Fruit fly (Drosophila melanogaster) whole organism, wandering third instar larva: ENCODE measurements around the gene CG14125.

Experiments used
- Abd-B ChIP-seq: fragments of >200 bp; optimal IDR thresholded peaks from 2 replicates; lab custom pipeline; 2017; ENCODE audit warnings: missing biosample characterization, missing genetic modification characterization
- CG32264 ChIP-seq: fragments of 200-800 bp; sonication (Bioruptor generic); optimal IDR thresholded peaks from 2 replicates; lab custom pipeline; 2016; ENCODE audit warnings: missing biosample characterization, missing genetic modification characterization
- CG9705 ChIP-seq: fragments of 200-800 bp; sonication (Bioruptor generic); optimal IDR thresholded peaks from 2 replicates; lab custom pipeline; 2018; ENCODE audit warnings: missing biosample characterization, mild to moderate bottlenecking, missing genetic modification characterization
- CrebA ChIP-seq: fragments of 200-800 bp; sonication (Bioruptor generic); optimal IDR thresholded peaks from 2 replicates; lab custom pipeline; 2016; ENCODE audit warnings: missing biosample characterization, mild to moderate bottlenecking, missing genetic modification characterization, borderline replicate concordance
- Dfd ChIP-seq: fragments of >200 bp; optimal IDR thresholded peaks from 2 replicates; lab custom pipeline; 2017; ENCODE audit warnings: missing biosample characterization, missing genetic modification characterization
- Dif ChIP-seq: fragments of 200-275, 200-300 bp; sonication (Bioruptor generic); optimal IDR thresholded peaks from 2 replicates; lab custom pipeline; 2018; ENCODE audit warnings: missing biosample characterization, missing genetic modification characterization; ENCODE audit not compliant: partially characterized antibody
- GATAd ChIP-seq: sonication (Bioruptor generic); optimal IDR thresholded peaks from 2 replicates; lab custom pipeline; 2016; ENCODE audit warnings: missing biosample characterization, missing genetic modification characterization
- HLH106 ChIP-seq: fragments of 200-800 bp; optimal IDR thresholded peaks from 3 replicates; lab custom pipeline; 2019; ENCODE audit warnings: missing biosample characterization, mild to moderate bottlenecking, missing genetic modification characterization, moderate library complexity
- Hnf4 ChIP-seq: fragments of 200-800 bp; sonication (Bioruptor generic); optimal IDR thresholded peaks from 2 replicates; lab custom pipeline; 2016; ENCODE audit warnings: missing biosample characterization, mild to moderate bottlenecking, missing genetic modification characterization
- Hr78 ChIP-seq: fragments of >200 bp; optimal IDR thresholded peaks from 2 replicates; lab custom pipeline; 2017; ENCODE audit warnings: missing biosample characterization, missing genetic modification characterization
- Hr83 ChIP-seq: fragments of 200-300 bp; sonication (Bioruptor generic); optimal IDR thresholded peaks from 2 replicates; lab custom pipeline; 2016; ENCODE audit warnings: missing biosample characterization, mild to moderate bottlenecking, missing genetic modification characterization, moderate library complexity; ENCODE audit not compliant: poor library complexity, severe bottlenecking
- Jra ChIP-seq: sonication (Bioruptor generic); optimal IDR thresholded peaks from 2 replicates; lab custom pipeline; 2016; ENCODE audit warnings: missing biosample characterization, missing genetic modification characterization
- Mio ChIP-seq: sonication (Bioruptor generic); optimal IDR thresholded peaks from 2 replicates; lab custom pipeline; 2016; ENCODE audit warnings: missing biosample characterization, missing genetic modification characterization
- Myc ChIP-seq: fragments of >200 bp; optimal IDR thresholded peaks from 2 replicates; lab custom pipeline; 2017
- N ChIP-seq: fragments of >200 bp; optimal IDR thresholded peaks from 2 replicates; lab custom pipeline; 2018; ENCODE audit warnings: missing biosample characterization, missing external identifiers, missing genetic modification characterization
- OdsH ChIP-seq: fragments of 200-800 bp; sonication (Bioruptor generic); optimal IDR thresholded peaks from 2 replicates; lab custom pipeline; 2016; ENCODE audit warnings: missing biosample characterization, mild to moderate bottlenecking, missing genetic modification characterization
- Rel ChIP-seq, 2 experiments: fragments of 200-800 bp; sonication (Bioruptor generic) in 1 of 2; optimal IDR thresholded peaks; 2 replicates in 1 of 2; 3 replicates in 1 of 2; lab custom pipeline; 2016 to 2019; ENCODE audit warnings: mild to moderate bottlenecking in 2 of 2, missing biosample characterization in 2 of 2, missing genetic modification characterization in 2 of 2, moderate library complexity in 1 of 2
- Sp1 ChIP-seq: fragments of 200-800 bp; sonication (Bioruptor generic); optimal IDR thresholded peaks from 3 replicates; lab custom pipeline; 2019; ENCODE audit warnings: missing biosample characterization, mild to moderate bottlenecking, missing genetic modification characterization, moderate library complexity
- br ChIP-seq: fragments of 200-800 bp; sonication (Bioruptor generic); optimal IDR thresholded peaks from 2 replicates; lab custom pipeline; 2016; ENCODE audit warnings: missing biosample characterization, missing genetic modification characterization
- brk ChIP-seq: fragments of 200-800 bp; sonication (Bioruptor generic); optimal IDR thresholded peaks from 2 replicates; lab custom pipeline; 2016; ENCODE audit warnings: missing biosample characterization, mild to moderate bottlenecking, missing genetic modification characterization
- dl ChIP-seq, 2 experiments: fragments of 175-275, 200-275 bp in 1 of 2; fragments of 200-275 bp in 1 of 2; sonication (Bioruptor generic); optimal IDR thresholded peaks; lab custom pipeline; 2018; ENCODE audit warnings: mild to moderate bottlenecking in 2 of 2, missing biosample characterization in 2 of 2, missing genetic modification characterization in 2 of 2, moderate library complexity in 2 of 2; ENCODE audit not compliant: partially characterized antibody in 2 of 2, insufficient read depth in 1 of 2
- dmrt93B ChIP-seq: fragments of 200-800 bp; sonication (Bioruptor generic); optimal IDR thresholded peaks from 2 replicates; lab custom pipeline; 2018; ENCODE audit warnings: missing biosample characterization, mild to moderate bottlenecking, missing genetic modification characterization
- dsf ChIP-seq: sonication (Bioruptor generic); optimal IDR thresholded peaks from 2 replicates; lab custom pipeline; 2016; ENCODE audit warnings: missing biosample characterization, missing genetic modification characterization, borderline replicate concordance
- ey ChIP-seq: fragments of 200-800 bp; sonication (Bioruptor generic); optimal IDR thresholded peaks from 2 replicates; lab custom pipeline; 2016; ENCODE audit warnings: missing biosample characterization, missing genetic modification characterization
- foxo ChIP-seq, 2 experiments: fragments of 200-800 bp; sonication (Bioruptor generic); optimal IDR thresholded peaks; 2 replicates in 1 of 2; 3 replicates in 1 of 2; lab custom pipeline; 2016 to 2017; ENCODE audit warnings: missing biosample characterization in 2 of 2, missing genetic modification characterization in 2 of 2
- fru ChIP-seq: fragments of 200-800 bp; sonication (Bioruptor generic); optimal IDR thresholded peaks from 3 replicates; lab custom pipeline; 2016; ENCODE audit warnings: missing biosample characterization, mild to moderate bottlenecking, missing genetic modification characterization
- h ChIP-seq: fragments of 200-800 bp; sonication (Bioruptor generic); optimal IDR thresholded peaks from 3 replicates; lab custom pipeline; 2016; ENCODE audit warnings: missing biosample characterization, mild to moderate bottlenecking, missing genetic modification characterization
- jim ChIP-seq: fragments of 175-275, 200-325 bp; sonication (Bioruptor generic); optimal IDR thresholded peaks from 2 replicates; lab custom pipeline; 2016; ENCODE audit warnings: missing biosample characterization, mild to moderate bottlenecking, missing genetic modification characterization
- lola ChIP-seq: fragments of >200 bp; optimal IDR thresholded peaks from 2 replicates; lab custom pipeline; 2017; ENCODE audit warnings: missing biosample characterization, missing genetic modification characterization
- pan ChIP-seq: fragments of >200 bp; optimal IDR thresholded peaks from 2 replicates; lab custom pipeline; 2017
- psq ChIP-seq: fragments of 200-800 bp; sonication (Bioruptor generic); optimal IDR thresholded peaks from 3 replicates; lab custom pipeline; 2017; ENCODE audit warnings: missing biosample characterization, mild to moderate bottlenecking, missing genetic modification characterization, moderate library complexity
- rgr ChIP-seq: fragments of 200-800 bp; sonication (Bioruptor generic); optimal IDR thresholded peaks from 3 replicates; lab custom pipeline; 2016; ENCODE audit warnings: missing biosample characterization, mild to moderate bottlenecking, missing genetic modification characterization
- sage ChIP-seq: fragments of 200-800 bp; sonication (Bioruptor generic); optimal IDR thresholded peaks from 2 replicates; lab custom pipeline; 2016; ENCODE audit warnings: missing biosample characterization, mild to moderate bottlenecking, missing genetic modification characterization
- sv ChIP-seq: fragments of 200-800 bp; sonication (Bioruptor generic); optimal IDR thresholded peaks from 3 replicates; lab custom pipeline; 2016; ENCODE audit warnings: missing biosample characterization, missing genetic modification characterization
- usp ChIP-seq: fragments of >200 bp; optimal IDR thresholded peaks from 2 replicates; lab custom pipeline; 2017; ENCODE audit warnings: missing biosample characterization, missing genetic modification characterization
- woc ChIP-seq: sonication (Bioruptor generic); optimal IDR thresholded peaks from 2 replicates; lab custom pipeline; 2016; ENCODE audit warnings: missing biosample characterization, mild to moderate bottlenecking, missing genetic modification characterization

The CG14125 gene

DNA sequence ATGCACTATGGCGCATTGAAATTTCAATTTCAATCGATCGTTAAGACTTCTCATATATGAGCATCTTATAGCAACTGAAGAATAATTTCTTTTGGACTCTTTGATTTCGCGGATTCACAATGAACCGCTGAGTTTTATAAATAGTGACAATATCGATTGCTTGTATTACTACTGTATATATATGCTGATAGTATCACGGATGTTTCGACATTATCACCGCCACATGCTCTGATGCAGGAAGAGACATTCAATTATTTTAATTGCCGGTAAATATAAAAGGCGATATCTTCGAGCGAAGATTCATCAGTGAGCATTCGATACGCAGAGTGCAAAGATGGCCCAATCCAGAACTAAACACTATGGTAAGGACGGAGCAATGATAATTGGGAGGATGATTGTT is 25.2 kb upstream of the CG14125 start, which contains the start of gene CG17826:
Gene CG17826 (plus strand): TSS at position 301 of the 400 bp plus-strand sequence.
- TF ChIP-seq usp (GFP tag; lab: Kevin White, UChicago) (no peak), N (no peak)

DNA sequence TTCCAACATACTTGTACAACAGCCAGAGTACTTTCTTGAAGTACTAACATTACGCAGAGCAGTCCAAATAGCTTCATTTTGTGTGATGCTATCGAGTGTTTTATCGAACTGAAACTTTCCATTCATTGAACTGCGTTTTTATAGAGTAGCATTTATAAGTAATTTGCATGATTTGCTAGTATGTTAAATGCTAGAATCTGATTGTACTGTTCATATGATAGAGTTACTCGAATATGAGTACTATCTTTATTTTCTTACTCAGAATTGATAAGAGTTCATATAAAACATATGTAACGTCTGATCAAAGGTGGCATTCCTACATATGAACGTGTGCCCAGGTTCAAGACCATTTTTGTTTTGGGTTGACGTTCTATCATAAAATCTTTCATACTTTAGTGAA is 21.5 kb upstream of the CG14125 start, which contains the start of gene obst-G:
Gene obst-G (minus strand): TSS at position 101 of the 400 bp plus-strand sequence.
- no peak for TF ChIP-seq Hnf4 (GFP tag; lab: Kevin White, UChicago)
- TF ChIP-seq Dif (GFP tag; lab: Kevin White, UChicago), result no peak
- no peak for TF ChIP-seq sage (GFP tag; lab: Kevin White, UChicago)
- no peak for TF ChIP-seq CG32264 (GFP tag; lab: Kevin White, UChicago)
- TF ChIP-seq dsf, result no peak
- no peak for TF ChIP-seq GATAd
- no peak for TF ChIP-seq psq
- TF ChIP-seq OdsH (GFP tag; lab: Kevin White, UChicago), result no peak
- no peak for TF ChIP-seq Abd-B (GFP tag; lab: Kevin White, UChicago)
- TF ChIP-seq rgr (GFP tag; lab: Kevin White, UChicago), result no peak
- no peak for TF ChIP-seq usp (GFP tag; lab: Kevin White, UChicago)
- TF ChIP-seq Sp1 (GFP tag; lab: Kevin White, UChicago), result no peak
- TF ChIP-seq pan, result no peak
- no peak for TF ChIP-seq N
- no peak for TF ChIP-seq Hr78 (GFP tag; lab: Kevin White, UChicago)
- no peak for TF ChIP-seq dmrt93B (GFP tag; lab: Kevin White, UChicago)
- TF ChIP-seq Jra (GFP tag; lab: Kevin White, UChicago), result no peak

DNA sequence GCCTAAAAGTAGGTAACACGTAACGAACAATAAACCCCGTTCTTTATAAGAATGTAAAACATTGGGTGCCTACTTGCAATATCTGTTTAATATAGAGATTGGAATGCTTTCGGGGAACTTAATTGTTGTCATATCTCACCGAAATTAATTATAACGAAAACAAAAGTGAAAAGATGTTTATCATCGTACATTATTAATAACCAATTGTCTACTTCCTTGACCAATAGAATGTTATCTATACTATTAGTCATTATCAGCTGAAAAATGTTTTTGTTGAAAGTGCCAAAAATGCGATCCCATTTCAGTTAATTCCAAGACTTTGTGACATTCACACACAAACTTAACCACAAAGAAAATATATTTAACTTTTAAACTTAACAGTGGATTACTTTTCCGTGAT is 20.9 kb upstream of the CG14125 start, which contains the start of gene CG7248:
Gene CG7248 (plus strand): TSS at position 301 of the 400 bp plus-strand sequence.
- no peak for TF ChIP-seq jim
- no peak for TF ChIP-seq sv (GFP tag; lab: Kevin White, UChicago)
- no peak for TF ChIP-seq Mio (GFP tag; lab: Kevin White, UChicago)
- TF ChIP-seq woc (GFP tag; lab: Kevin White, UChicago), result no peak
- no peak for TF ChIP-seq dmrt93B (GFP tag; lab: Kevin White, UChicago)
- TF ChIP-seq h (GFP tag; lab: Kevin White, UChicago), result no peak
- no peak for TF ChIP-seq Jra (GFP tag; lab: Kevin White, UChicago)
- no peak for TF ChIP-seq OdsH (GFP tag; lab: Kevin White, UChicago)
- no peak for TF ChIP-seq dl (GFP tag; optimal IDR thresholded peaks at IDR 0.05; lab: Kevin White, UChicago; ENCODE audit: insufficient read depth in 1 of 2, partially characterized antibody in 2 of 2)
- TF ChIP-seq sage (GFP tag; lab: Kevin White, UChicago), result no peak
- TF ChIP-seq foxo (GFP tag; optimal IDR thresholded peaks at IDR 0.05; lab: Kevin White, UChicago), result no peak
- TF ChIP-seq CG32264 (GFP tag; lab: Kevin White, UChicago), result no peak
- no peak for TF ChIP-seq N
- no peak for TF ChIP-seq Dfd
- TF ChIP-seq CG9705 (GFP tag; lab: Kevin White, UChicago), result no peak
- no peak for TF ChIP-seq Myc
- no peak for TF ChIP-seq br (GFP tag; lab: Kevin White, UChicago)
- TF ChIP-seq dsf, result no peak

DNA sequence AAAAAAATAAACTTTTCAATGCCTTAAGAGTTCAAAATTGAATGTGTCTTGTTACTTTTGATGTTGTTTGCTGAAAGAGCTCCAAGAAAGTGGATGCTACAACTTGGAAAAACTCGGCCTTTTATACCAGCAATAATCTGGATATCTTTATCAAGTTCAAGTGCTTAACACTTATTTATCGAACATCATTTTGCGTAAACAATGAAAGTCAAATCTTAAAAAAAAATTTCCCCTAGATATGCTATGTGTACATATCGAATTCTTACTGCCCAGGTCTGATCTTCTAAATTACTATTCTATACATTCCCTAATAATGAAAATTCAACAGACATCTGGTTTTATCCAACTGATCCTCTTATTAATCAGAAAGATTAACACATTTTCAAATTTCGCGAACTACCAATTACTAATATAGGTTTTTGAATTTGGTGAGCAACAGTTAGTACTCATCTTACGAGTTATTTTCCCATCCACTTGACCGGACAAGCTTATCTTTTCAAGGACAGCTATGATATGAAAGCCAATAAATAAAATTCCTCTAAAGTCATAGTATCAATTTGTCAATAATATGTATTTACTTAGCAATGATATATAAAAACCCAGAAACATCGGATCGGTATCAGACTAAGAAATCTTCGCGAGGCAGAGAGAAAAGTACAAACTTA is 16.9 kb upstream of the CG14125 start, which contains the start of the genes CG11570 and CG43294:
Gene CG11570 (minus strand): TSS at position 101 of the 665 bp plus-strand sequence.
Gene CG43294 (plus strand): TSS at position 615 of the 665 bp plus-strand sequence.
- TF ChIP-seq brk (GFP tag; lab: Kevin White, UChicago) (no peak), fru (GFP tag; lab: Kevin White, UChicago) (no peak)

DNA sequence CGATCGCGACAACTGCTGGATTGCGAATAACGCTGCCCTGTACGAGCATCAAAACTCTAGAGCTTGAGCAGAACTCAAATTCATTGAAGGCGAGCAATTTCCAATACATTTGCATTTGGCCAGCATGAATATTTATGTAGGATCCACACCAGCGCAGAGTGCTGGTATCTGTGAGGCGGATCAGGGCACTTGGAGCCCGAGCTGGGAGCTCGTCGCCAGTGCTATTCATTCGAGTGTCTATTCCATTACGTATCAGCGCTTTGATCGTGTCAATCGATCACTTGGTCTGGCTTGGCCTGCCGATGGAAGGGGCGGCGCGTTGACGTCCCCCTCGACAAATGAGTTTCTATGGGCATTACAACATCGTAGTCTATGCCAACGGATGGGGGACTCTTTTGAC is 8.6 kb upstream of the CG14125 start, which contains the start of gene prc:
Gene prc (minus strand): TSS at position 28 of the 400 bp plus-strand sequence.
- TF ChIP-seq psq, result no peak
- TF ChIP-seq GATAd, result no peak

DNA sequence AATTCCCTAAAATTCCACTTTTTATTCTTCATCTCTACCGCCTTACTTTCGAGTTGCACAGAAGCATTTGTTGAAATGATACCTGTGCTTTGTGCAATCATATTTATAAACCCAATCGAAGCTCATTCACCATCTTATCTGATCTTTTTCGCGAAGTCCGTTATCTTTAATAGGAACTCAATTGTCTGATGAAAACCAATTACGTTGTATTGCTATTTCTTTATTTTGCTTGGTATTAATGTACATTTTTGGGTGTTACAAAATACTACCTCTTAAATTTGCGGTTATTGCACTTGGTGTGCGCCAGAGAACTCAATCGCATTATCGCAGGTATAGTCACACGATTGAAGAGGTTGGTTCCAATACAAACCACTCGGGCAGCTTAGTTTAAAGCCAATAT is 1.8 kb upstream of the CG14125 start, which contains the start of gene Muc68E:
Gene Muc68E (minus strand): TSS at position 101 of the 400 bp plus-strand sequence.
- no peak for TF ChIP-seq CG9705 (GFP tag; lab: Kevin White, UChicago)
- no peak for TF ChIP-seq brk (GFP tag; lab: Kevin White, UChicago)
- TF ChIP-seq lola (GFP tag; lab: Kevin White, UChicago), result no peak
- no peak for TF ChIP-seq woc (GFP tag; lab: Kevin White, UChicago)
- no peak for TF ChIP-seq foxo (GFP tag; optimal IDR thresholded peaks at IDR 0.05; lab: Kevin White, UChicago)
- no peak for TF ChIP-seq N
- TF ChIP-seq sv (GFP tag; lab: Kevin White, UChicago), result no peak
- TF ChIP-seq jim, result no peak
- TF ChIP-seq GATAd, result no peak
- TF ChIP-seq dmrt93B (GFP tag; lab: Kevin White, UChicago), result no peak
- TF ChIP-seq HLH106 (tag; lab: Kevin White, UChicago), result no peak
- no peak for TF ChIP-seq Rel (GFP tag; optimal IDR thresholded peaks at IDR 0.05; lab: Kevin White, UChicago)
- TF ChIP-seq Rel (tag; optimal IDR thresholded peaks at IDR 0.05; lab: Kevin White, UChicago), result no peak
- no peak for TF ChIP-seq pan
- TF ChIP-seq Hr83 (GFP tag; lab: Kevin White, UChicago), result no peak
- no peak for TF ChIP-seq CrebA
- TF ChIP-seq ey, result no peak
- no peak for TF ChIP-seq psq
